Fruit fly (Drosophila melanogaster): Measurements from ENCODE around the gene sdk.
A peak's percentile ranks its signal among the peaks of the same experiment; 100 is the strongest.

sdk gene

dm6 chrX:796397-796989 is 109.9 kb downstream of the sdk start:
- TF ChIP-seq spab (GFP tag; optimal IDR thresholded peaks at IDR 0.05) (no peak), dac (GFP tag; optimal IDR thresholded peaks at IDR 0.05) (no peak), Sox15 (GFP tag; optimal IDR thresholded peaks at IDR 0.05) (no peak), CG11294 (GFP tag; IDR thresholded peaks at IDR 0.05) (no peak), CG9139 (GFP tag; optimal IDR thresholded peaks at IDR 0.05) (no peak), CG16779 (tag; optimal IDR thresholded peaks at IDR 0.05) (no peak), Eip93F (GFP tag; optimal IDR thresholded peaks at IDR 0.05) (no peak), Ets21C (GFP tag; optimal IDR thresholded peaks at IDR 0.05) (no peak), Blimp-1 (GFP tag; optimal IDR thresholded peaks at IDR 0.05) (no peak), Smox (GFP tag; optimal IDR thresholded peaks at IDR 0.05) (peak; percentile 6), fd59A (GFP tag; optimal IDR thresholded peaks at IDR 0.05) (no peak), vri (GFP tag; optimal IDR thresholded peaks at IDR 0.05) (peak; percentile 91), Eip75B (GFP tag; optimal IDR thresholded peaks at IDR 0.05) (peak; percentile 36), CG3919 (GFP tag; optimal IDR thresholded peaks at IDR 0.05) (peak; percentile 35), CG11902 (GFP tag; optimal IDR thresholded peaks at IDR 0.05) (no peak), fkh (GFP tag; optimal IDR thresholded peaks at IDR 0.05) (no peak), CG1621 (tag; optimal IDR thresholded peaks at IDR 0.05) (peak; percentile 24), Sox14 (GFP tag; optimal IDR thresholded peaks at IDR 0.05) (peak; percentile 58), CG6792 (GFP tag; optimal IDR thresholded peaks at IDR 0.05) (peak; percentile 1), eg (GFP tag; IDR thresholded peaks at IDR 0.05) (0 out of 3 replicates have a peak, but pooled peaks have one; percentile 10), CG6854 (GFP tag; optimal IDR thresholded peaks at IDR 0.05) (no peak), CG10631 (GFP tag; optimal IDR thresholded peaks at IDR 0.05) (no peak), topi (GFP tag; optimal IDR thresholded peaks at IDR 0.05) (peak; percentile 7), ss (GFP tag; optimal IDR thresholded peaks at IDR 0.05) (peak in 1 of 2 experiments; percentile 42), fd85E (GFP tag; optimal IDR thresholded peaks at IDR 0.05) (no peak), CG34406 (GFP tag; optimal IDR thresholded peaks at IDR 0.05) (no peak), pdm3 (GFP tag; optimal IDR thresholded peaks at IDR 0.05) (no peak), CG8119 (GFP tag; IDR thresholded peaks at IDR 0.05) (no peak), cyc (GFP tag; optimal IDR thresholded peaks at IDR 0.05) (no peak), CG6163 (GFP tag; IDR thresholded peaks at IDR 0.05) (no peak), CG31627 (GFP tag; optimal IDR thresholded peaks at IDR 0.05) (no peak), Hr38 (GFP tag; optimal IDR thresholded peaks at IDR 0.05) (no peak), dsx (GFP tag; optimal IDR thresholded peaks at IDR 0.05; ENCODE audit: poor library complexity, severe bottlenecking) (peak; percentile 59), CG11762 (GFP tag; optimal IDR thresholded peaks at IDR 0.05; ENCODE audit: insufficient read depth) (no peak), net (GFP tag; optimal IDR thresholded peaks at IDR 0.05) (no peak), CG6808 (GFP tag; optimal IDR thresholded peaks at IDR 0.05) (peak; percentile 34), Hr39 (GFP tag; optimal IDR thresholded peaks at IDR 0.05) (no peak), Ets96B (tag; optimal IDR thresholded peaks at IDR 0.05) (no peak), svp (GFP tag) (peak; percentile 91), Met (GFP tag; optimal IDR thresholded peaks at IDR 0.05) (no peak), Lpt (GFP tag; optimal IDR thresholded peaks at IDR 0.05) (no peak), Hr4 (GFP tag; optimal IDR thresholded peaks at IDR 0.05) (no peak), Sox102F (GFP tag; optimal IDR thresholded peaks at IDR 0.05) (peak; percentile 42), CG7368 (GFP tag; optimal IDR thresholded peaks at IDR 0.05) (no peak), acj6 (GFP tag; optimal IDR thresholded peaks at IDR 0.05) (no peak), esn (GFP tag; optimal IDR thresholded peaks at IDR 0.05) (peak; percentile 46), OdsH (GFP tag; optimal IDR thresholded peaks at IDR 0.05) (no peak), CG3032 (tag; optimal IDR thresholded peaks at IDR 0.05) (no peak), Gug (GFP tag; IDR thresholded peaks at IDR 0.05) (no peak), CG15336 (GFP tag; IDR thresholded peaks at IDR 0.05) (peak; percentile 9; the same call in 1 of the 2 replicates), CG8632 (GFP tag; optimal IDR thresholded peaks at IDR 0.05) (no peak), Eip78C (GFP tag) (peak; percentile 66)

Data from whole organism, prepupa.